Worm (Caenorhabditis elegans): ENCODE measurements around the gene zip-2.
A peak's percentile ranks its signal among the peaks of the same experiment; 100 is the strongest.

Gene zip-2

DNA sequence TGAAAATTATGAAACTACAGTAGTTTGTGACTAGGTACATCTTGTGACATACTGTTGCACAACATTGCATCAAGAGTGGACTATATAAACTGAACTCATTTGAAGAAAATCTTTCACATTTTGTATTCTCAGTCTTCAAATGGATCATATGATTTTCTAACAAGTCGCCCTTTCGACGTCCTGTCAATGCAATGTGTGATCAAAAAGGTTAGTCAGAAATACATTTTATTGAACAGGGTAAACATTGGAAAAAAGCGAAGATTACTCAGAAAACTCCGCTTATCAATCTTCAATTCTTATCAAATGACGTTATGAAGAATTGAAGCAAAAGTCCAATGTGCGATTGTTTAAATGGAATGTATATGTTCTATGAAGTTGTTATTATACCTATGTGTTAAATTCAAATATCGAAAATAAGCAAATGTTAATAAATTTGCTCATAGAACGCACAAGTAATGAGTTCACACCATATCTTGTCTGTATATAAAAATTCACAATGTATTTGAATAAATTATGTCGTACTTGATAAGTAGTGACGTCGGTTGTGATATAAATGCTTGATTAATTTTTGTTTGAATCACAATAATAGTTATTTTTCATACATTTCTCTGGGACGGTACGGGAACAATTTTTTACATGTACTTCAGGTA, at the start of gene zip-2 (continued):
- TF ChIP-seq ceh-32 (tag; optimal IDR thresholded peaks at IDR 0.05; ENCODE audit: poor library complexity) (no peak), dmd-9 (GFP tag; IDR thresholded peaks at IDR 0.05) (no peak), dpl-1 (GFP tag; optimal IDR thresholded peaks at IDR 0.05) (no peak), mxl-2 (GFP tag; conservative IDR thresholded peaks at IDR 0.05) (no peak), F44E2.7 (GFP tag; IDR thresholded peaks at IDR 0.05) (no peak), nhr-6 (tag; optimal IDR thresholded peaks at IDR 0.05) (peak; percentile 83), hmg-1.1 (GFP tag; IDR thresholded peaks at IDR 0.05) (no peak), madf-9 (GFP tag; conservative IDR thresholded peaks at IDR 0.05) (no peak), mes-2 (tag; optimal IDR thresholded peaks at IDR 0.05; ENCODE audit: poor library complexity, severe bottlenecking) (peak; percentile 43), F26F4.8 (GFP tag; conservative IDR thresholded peaks at IDR 0.05) (no peak), hlh-30 (tag; optimal IDR thresholded peaks at IDR 0.05; ENCODE audit: insufficient read depth) (peak; percentile 74), ztf-7 (tag; optimal IDR thresholded peaks at IDR 0.05) (peak; percentile 7), fkh-10 (GFP tag; optimal IDR thresholded peaks at IDR 0.05) (no peak), nhr-77 (tag; optimal IDR thresholded peaks at IDR 0.05) (peak; percentile 71), arid-1 (GFP tag; conservative IDR thresholded peaks at IDR 0.05) (no peak), set-16 (GFP tag; IDR thresholded peaks at IDR 0.05) (no peak), zfp-3 (GFP tag; conservative IDR thresholded peaks at IDR 0.05) (no peak), unc-130 (GFP tag; optimal IDR thresholded peaks at IDR 0.05) (no peak), mxl-3 (GFP tag; optimal IDR thresholded peaks at IDR 0.05) (peak; percentile 32), zip-11 (GFP tag; IDR thresholded peaks at IDR 0.05) (no peak), lin-1 (GFP tag; IDR thresholded peaks at IDR 0.05) (peak; percentile 72; the same call in 1 of the 2 replicates), madf-5 (GFP tag; IDR thresholded peaks at IDR 0.05) (no peak), Y5F2A.4 (GFP tag; optimal IDR thresholded peaks at IDR 0.05) (no peak), ZK337.2 (GFP tag; IDR thresholded peaks at IDR 0.05) (no peak), ZK546.5 (tag; optimal IDR thresholded peaks at IDR 0.05) (no peak), snpc-4 (tag; optimal IDR thresholded peaks at IDR 0.05) (no peak), mdt-29 (GFP tag; IDR thresholded peaks at IDR 0.05) (no peak), aha-1 (tag) (peak; percentile 91), nhr-102 (tag; optimal IDR thresholded peaks at IDR 0.05) (peak; percentile 29), vab-7 (GFP tag; IDR thresholded peaks at IDR 0.05) (no peak), zfp-2 (tag; optimal IDR thresholded peaks at IDR 0.05) (no peak), nhr-41 (GFP tag; IDR thresholded peaks at IDR 0.05) (no peak), nhr-111 (GFP tag; optimal IDR thresholded peaks at IDR 0.05) (no peak), egl-27 (tag; optimal IDR thresholded peaks at IDR 0.05) (no peak), pha-4 (GFP tag; IDR thresholded peaks at IDR 0.05) (no peak), pha-4 (tag; optimal IDR thresholded peaks at IDR 0.05) (peak; percentile 25), lin-39 (tag; optimal IDR thresholded peaks at IDR 0.05) (no peak), gei-8 (GFP tag; optimal IDR thresholded peaks at IDR 0.05) (no peak), F37D6.2 (tag; optimal IDR thresholded peaks at IDR 0.05) (no peak), ceh-62 (tag; optimal IDR thresholded peaks at IDR 0.05) (no peak), Y105C5A.15 (GFP tag; IDR thresholded peaks at IDR 0.05) (no peak), mdl-1 (tag; optimal IDR thresholded peaks at IDR 0.05) (no peak), spr-1 (tag; optimal IDR thresholded peaks at IDR 0.05) (no peak), jun-1 (tag; optimal IDR thresholded peaks at IDR 0.05) (peak; percentile 45), tag-97 (GFP tag; IDR thresholded peaks at IDR 0.05) (no peak), aly-2 (tag; optimal IDR thresholded peaks at IDR 0.05) (no peak), ceh-28 (tag; optimal IDR thresholded peaks at IDR 0.05) (no peak), php-3 (GFP tag; IDR thresholded peaks at IDR 0.05) (peak; percentile 64), lim-7 (GFP tag; IDR thresholded peaks at IDR 0.05) (no peak), ces-1 (GFP tag; optimal IDR thresholded peaks at IDR 0.05) (no peak), cey-2 (tag; optimal IDR thresholded peaks at IDR 0.05; ENCODE audit: borderline replicate concordance, insufficient read depth) (no peak)

Data from whole organism, L4 larva.